Worm (Caenorhabditis elegans) whole organism, early embryonic: Measurements from ENCODE around the gene trpa-1.
"Not testable (repeated sequence)": the region's sequence is repeated elsewhere in the genome, so short reads cannot be mapped to it uniquely, and the experiment has no call there.

ENCODE experiments used
- B0310.2 ChIP-seq: sonication (generic microtip); optimal IDR thresholded peaks from 2 replicates; lab custom pipeline; 2016; ENCODE audit warnings: mild to moderate bottlenecking, missing genetic modification characterization, missing compliant biosample characterization
- F13C5.2 ChIP-seq: sonication (generic microtip); optimal IDR thresholded peaks from 2 replicates; lab custom pipeline; 2017; ENCODE audit warnings: mild to moderate bottlenecking, missing genetic modification characterization, inconsistent platforms, missing compliant biosample characterization
- aly-1 ChIP-seq: sonication (generic microtip); optimal IDR thresholded peaks from 2 replicates; lab custom pipeline; 2016; ENCODE audit warnings: missing genetic modification characterization, missing compliant biosample characterization
- ama-1 ChIP-seq: fragments of 150-350 bp; optimal IDR thresholded peaks from 2 replicates; lab custom pipeline; 2014
- ceh-13 ChIP-seq: fragments of 200-800 bp; sonication (Bioruptor generic); optimal IDR thresholded peaks from 2 replicates; lab custom pipeline; 2018; ENCODE audit warnings: mild to moderate bottlenecking, missing genetic modification characterization, missing compliant biosample characterization
- ceh-36 ChIP-seq: sonication (generic microtip); optimal IDR thresholded peaks from 2 replicates; lab custom pipeline; 2016; ENCODE audit warnings: missing genetic modification characterization, inconsistent platforms, missing compliant biosample characterization
- ets-7 ChIP-seq: sonication (generic microtip); optimal IDR thresholded peaks from 2 replicates; lab custom pipeline; 2016; ENCODE audit warnings: missing genotype, missing genetic modification characterization, missing compliant biosample characterization
- flt-1 ChIP-seq: fragments of 200-800 bp; sonication (Bioruptor generic); IDR thresholded peaks from 2 replicates; pipeline ENCODE4 v1.3.6; 2022; ENCODE audit warnings: missing genetic modification characterization, missing compliant biosample characterization
- hmbx-1 ChIP-seq: sonication (generic microtip); optimal IDR thresholded peaks from 2 replicates; lab custom pipeline; 2016; ENCODE audit warnings: mild to moderate bottlenecking, missing genetic modification characterization, missing compliant biosample characterization
- hmg-4 ChIP-seq: fragments of 200-800 bp; sonication (Bioruptor generic); optimal IDR thresholded peaks from 2 replicates; lab custom pipeline; 2018; ENCODE audit warnings: mild to moderate bottlenecking, missing genetic modification characterization, missing compliant biosample characterization
- hnd-1 ChIP-seq: sonication (generic microtip); optimal IDR thresholded peaks from 2 replicates; lab custom pipeline; 2016; ENCODE audit warnings: missing genetic modification characterization, missing compliant biosample characterization
- pes-1 ChIP-seq: fragments of 200-800 bp; sonication (Bioruptor generic); IDR thresholded peaks from 2 replicates; pipeline ENCODE4 v1.3.6; 2022; ENCODE audit warnings: missing genetic modification reagents, missing genetic modification characterization, missing compliant biosample characterization
- scrt-1 ChIP-seq: fragments of 200-800 bp; sonication (Bioruptor generic); IDR thresholded peaks from 2 replicates; pipeline ENCODE4 v1.3.6; 2022; ENCODE audit warnings: missing genetic modification characterization, missing compliant biosample characterization
- sea-1 ChIP-seq: fragments of 200-800 bp; sonication (Bioruptor generic); conservative IDR thresholded peaks from 2 replicates; pipeline ENCODE4 v1.3.6; 2022; ENCODE audit warnings: missing genetic modification characterization, missing compliant biosample characterization
- tbx-11 ChIP-seq: fragments of 200-800 bp; sonication (Bioruptor generic); IDR thresholded peaks from 2 replicates; pipeline ENCODE4 v1.3.6; 2022; ENCODE audit warnings: missing genetic modification characterization, missing compliant biosample characterization
- tbx-37 ChIP-seq: fragments of 200-800 bp; sonication (Bioruptor generic); conservative IDR thresholded peaks from 2 replicates; pipeline ENCODE4 v1.3.6; 2022; ENCODE audit warnings: missing genetic modification reagents, missing genetic modification characterization, missing compliant biosample characterization
- tra-4 ChIP-seq: sonication (generic microtip); optimal IDR thresholded peaks from 2 replicates; lab custom pipeline; 2017; ENCODE audit warnings: missing genetic modification characterization, missing compliant biosample characterization

trpa-1 gene

DNA sequence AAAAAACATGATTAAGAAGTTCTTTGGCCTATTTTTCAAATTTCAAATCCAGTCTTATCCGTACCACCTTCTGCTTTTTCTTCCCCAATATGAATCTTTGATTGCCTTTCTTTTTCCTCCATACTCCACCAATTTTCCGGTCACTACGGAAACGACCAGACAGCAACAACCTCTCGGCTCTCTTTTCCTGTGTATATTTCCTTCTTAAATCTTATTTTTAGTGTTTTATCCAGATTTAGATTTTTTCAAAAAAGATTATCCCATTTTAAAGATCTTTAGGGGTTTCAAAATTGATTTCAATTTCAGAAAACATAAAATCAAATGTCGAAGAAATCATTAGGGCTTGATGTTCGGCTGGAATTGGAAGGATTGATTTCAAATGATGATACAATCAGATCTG is at the start of gene trpa-1:
Gene trpa-1 (plus strand): TSS at position 301 of the 400 bp plus-strand sequence.
- TF ChIP-seq hmbx-1 (tag; lab: Kevin White, UChicago): no peak
- TF ChIP-seq F13C5.2: no peak
- no peak for TF ChIP-seq B0310.2 (tag; lab: Kevin White, UChicago)
- TF ChIP-seq tbx-11: no peak
- no peak for TF ChIP-seq hnd-1
- no peak for TF ChIP-seq ceh-36 (tag; lab: Kevin White, UChicago)
- no peak for TF ChIP-seq ama-1
- TF ChIP-seq hmg-4 (GFP tag; lab: Kevin White, UChicago): no peak
- no peak for TF ChIP-seq tbx-37 (GFP tag; lab: Robert Waterston, UW)
- no peak for TF ChIP-seq aly-1 (tag; lab: Kevin White, UChicago)
- TF ChIP-seq pes-1 (GFP tag; lab: Robert Waterston, UW): no peak
- no peak for TF ChIP-seq tra-4
- no peak for TF ChIP-seq ets-7
- no peak for TF ChIP-seq scrt-1 (GFP tag; lab: Robert Waterston, UW)

DNA sequence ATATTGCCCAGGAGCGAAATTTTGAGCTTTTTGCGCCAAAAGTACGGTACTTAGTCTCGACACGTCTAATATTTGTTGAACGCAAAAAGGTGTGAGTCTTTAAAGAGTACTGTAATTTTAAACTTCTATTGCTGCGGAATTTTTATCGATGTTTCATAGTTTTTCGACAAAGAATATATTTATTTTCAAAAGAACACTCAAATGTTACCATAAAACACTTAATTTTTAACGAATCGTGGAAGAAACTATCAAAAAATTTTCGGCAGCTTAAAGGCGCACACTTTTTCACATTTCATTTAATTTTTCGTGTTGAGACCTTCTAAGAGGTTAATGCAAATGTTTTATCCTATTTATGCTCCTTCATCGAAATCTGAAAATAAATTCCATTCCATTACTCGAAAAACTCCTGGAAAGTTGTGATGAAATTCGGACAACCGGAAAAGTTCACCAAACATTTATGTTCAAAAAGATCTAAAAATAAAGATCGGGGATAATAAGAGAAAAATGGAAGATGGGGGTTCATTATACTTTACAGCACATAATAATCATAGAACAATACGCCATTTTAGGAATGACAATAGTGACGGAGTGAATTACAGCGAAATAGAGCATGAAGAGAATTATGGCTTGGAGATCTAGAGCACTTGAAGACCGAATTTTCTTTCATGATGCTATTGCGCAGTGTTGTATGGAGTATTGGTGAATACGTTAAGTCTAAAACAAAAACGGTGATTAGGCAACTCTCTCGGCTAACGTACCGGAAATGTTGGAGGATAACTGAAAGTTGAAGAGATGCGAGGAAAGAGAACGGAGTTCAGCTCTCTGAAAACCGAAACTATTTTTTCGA is 44.0 kb upstream of the trpa-1 start:
- TF ChIP-seq ceh-36 (tag; lab: Kevin White, UChicago) (no peak), ama-1 (peak; percentile 41)

DNA sequence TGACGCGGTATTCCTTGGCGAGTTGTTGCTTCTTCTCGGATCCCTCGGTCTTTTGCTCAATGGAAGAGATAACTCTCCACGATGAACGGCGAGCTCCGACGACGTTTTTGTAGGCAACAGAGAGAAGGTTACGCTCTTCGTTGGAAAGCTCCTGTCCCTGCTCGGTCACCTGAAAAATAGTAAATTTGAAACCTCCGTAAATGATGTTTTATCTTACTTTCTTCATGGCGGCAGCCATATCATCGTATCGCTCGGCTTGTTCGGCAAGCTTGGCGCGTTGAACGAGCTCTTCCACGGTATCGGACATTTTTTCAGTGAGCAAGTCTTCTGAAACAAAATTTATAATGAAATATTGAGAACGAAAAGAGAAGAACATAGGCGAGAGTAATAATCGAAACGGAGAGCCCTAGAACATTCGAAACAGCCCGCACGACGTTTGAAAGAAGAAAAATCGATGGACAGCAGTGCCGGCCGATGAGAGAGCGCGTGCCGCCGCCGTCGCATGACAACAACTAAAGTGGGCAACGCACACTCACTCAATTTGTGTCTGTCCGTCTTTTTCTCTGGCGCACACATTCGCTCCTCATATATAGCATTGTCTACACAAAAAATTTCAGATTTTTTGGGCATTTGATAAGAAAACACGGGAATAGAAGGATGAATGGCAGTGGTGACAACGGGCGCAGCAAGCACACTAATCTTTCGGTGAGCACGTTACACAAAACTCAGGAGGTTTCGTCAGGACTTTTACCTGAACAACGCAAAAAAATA is 42.5 kb upstream of the trpa-1 start, which contains the start of the genes par-5 and M117.3:
Gene par-5 (minus strand): TSS at position 334 of the 771 bp plus-strand sequence.
Gene M117.3 (plus strand): TSS at position 616 of the 771 bp plus-strand sequence.
- peak; percentile 17; the same call in 1 of the 2 replicates for TF ChIP-seq tbx-11
- no peak for TF ChIP-seq ama-1
- no peak for TF ChIP-seq tbx-37 (GFP tag; lab: Robert Waterston, UW)
- TF ChIP-seq scrt-1 (GFP tag; lab: Robert Waterston, UW): no peak
- TF ChIP-seq F13C5.2: peak; percentile 52
- TF ChIP-seq sea-1: no peak
- no peak for TF ChIP-seq hnd-1
- no peak for TF ChIP-seq tra-4
- TF ChIP-seq hmbx-1 (tag; lab: Kevin White, UChicago): no peak

DNA sequence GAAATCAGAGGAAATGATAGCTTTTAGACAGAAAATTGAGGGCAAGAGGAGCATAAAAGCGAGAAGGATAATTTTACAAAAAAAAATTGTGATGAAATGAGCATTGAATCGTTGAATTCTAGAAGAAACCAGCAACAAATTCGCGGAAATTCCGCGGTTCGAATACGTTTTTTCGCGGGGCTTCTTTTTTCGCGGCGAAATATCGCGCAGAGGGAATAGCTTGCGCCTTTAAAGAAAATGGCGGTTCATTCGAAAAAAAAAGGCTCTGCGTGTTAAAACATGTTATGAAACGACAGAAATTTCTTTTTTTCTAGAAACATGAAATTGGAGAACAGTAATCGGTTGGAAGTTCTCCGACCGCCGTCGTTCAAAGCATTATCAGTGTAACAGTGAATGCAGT is 41.9 kb upstream of the trpa-1 start:
- no peak for TF ChIP-seq tbx-37 (GFP tag; lab: Robert Waterston, UW)
- no peak for TF ChIP-seq ets-7
- 0 out of 2 replicates have a peak, but pooled peaks have one; percentile 15 for TF ChIP-seq pes-1 (GFP tag; lab: Robert Waterston, UW)
- TF ChIP-seq F13C5.2: no peak

DNA sequence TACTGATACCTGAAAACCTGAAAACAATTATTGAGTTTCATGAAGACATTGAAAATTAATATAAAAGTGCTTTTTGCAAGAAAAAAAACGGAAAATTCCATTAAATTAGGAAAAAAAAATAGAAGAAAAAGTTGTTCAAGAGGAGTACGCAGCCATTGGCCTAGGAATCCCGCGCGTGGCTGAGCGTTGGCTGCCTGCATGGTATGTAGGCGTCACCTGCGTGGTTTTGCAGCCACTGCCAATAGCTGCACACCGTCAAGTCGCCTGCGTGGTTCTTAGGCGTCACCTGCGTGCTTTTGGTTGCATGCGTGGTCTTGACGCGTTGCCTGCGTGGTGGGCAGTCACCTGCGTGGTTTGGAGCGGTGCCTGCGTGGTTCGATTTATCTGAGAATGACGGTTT is 36.3 kb upstream of the trpa-1 start, which contains the start of gene M117.6:
Gene M117.6 (minus strand): TSS at position 101 of the 400 bp plus-strand sequence.
- TF ChIP-seq ets-7; ceh-36 (tag; lab: Kevin White, UChicago); pes-1 (GFP tag; lab: Robert Waterston, UW): not testable (repeated sequence)

DNA sequence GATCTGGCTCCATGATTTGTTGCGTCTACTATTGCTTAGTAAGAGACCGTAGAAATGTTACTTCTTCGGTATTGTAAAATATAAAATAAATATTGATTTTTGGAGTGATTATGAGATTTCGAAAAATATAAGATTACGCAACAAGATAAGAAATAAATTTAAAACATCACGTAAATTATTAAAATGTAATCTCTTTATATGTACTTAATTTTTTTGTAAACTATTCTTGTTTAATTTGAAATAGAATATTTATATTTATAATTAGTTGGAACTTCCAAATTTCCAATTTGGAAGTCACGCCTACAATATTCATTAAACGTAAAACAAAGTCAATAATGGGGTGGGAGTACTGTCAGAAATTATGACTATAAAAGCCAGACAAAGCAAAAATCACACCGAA is 30.9 kb upstream of the trpa-1 start, which contains the start of gene M117.4:
Gene M117.4 (minus strand): TSS at position 101 of the 400 bp plus-strand sequence.
- TF ChIP-seq tbx-11: no peak
- TF ChIP-seq F13C5.2: no peak
- no peak for TF ChIP-seq tra-4
- TF ChIP-seq hnd-1: no peak
- TF ChIP-seq hmg-4 (GFP tag; lab: Kevin White, UChicago): no peak
- TF ChIP-seq aly-1 (tag; lab: Kevin White, UChicago): no peak
- no peak for TF ChIP-seq ceh-13 (GFP tag; lab: Kevin White, UChicago)

DNA sequence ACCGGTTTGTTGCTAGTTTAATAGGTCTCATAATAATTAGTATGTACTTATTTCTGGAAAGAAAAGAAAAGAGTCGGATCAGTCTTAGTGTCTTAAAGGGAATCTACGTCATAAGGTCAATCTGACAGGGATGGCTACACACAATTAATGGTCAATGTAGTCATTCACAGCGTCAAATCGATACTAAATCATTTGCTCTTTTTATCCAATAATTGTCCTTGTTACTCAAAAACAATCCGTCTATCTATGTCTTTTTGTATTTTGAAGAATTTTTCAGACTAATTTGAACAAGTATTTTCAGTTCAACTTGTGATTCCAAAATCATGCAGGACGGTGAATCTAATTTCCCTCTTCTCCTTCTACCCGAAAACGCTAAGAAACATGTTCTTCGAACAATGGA is 25.7 kb upstream of the trpa-1 start, which contains the start of gene fbxb-3:
Gene fbxb-3 (plus strand): TSS at position 301 of the 400 bp plus-strand sequence.
- no peak for TF ChIP-seq flt-1 (GFP tag; lab: Robert Waterston, UW)

DNA sequence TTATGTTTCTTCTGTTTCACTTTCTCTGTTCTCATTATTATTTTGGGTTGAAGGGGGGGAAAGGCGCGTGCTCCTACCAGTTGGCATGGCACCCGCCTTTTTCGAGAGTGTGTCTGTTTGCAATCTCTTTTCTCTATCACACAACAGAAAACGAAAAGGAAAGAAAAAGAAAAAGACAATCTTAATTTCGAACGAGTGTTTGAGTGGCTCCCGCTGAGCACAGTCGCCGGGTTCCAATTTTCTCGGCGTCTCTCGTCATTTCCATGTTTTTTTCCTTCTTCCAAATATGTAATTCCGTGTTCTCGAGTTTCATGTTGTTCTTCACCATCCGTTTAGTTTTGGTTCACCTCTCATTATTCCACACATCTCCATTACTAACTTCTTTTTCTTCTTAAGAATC is 22.2 kb upstream of the trpa-1 start, which contains the start of gene F38H4.3:
Gene F38H4.3 (plus strand): TSS at position 301 of the 400 bp plus-strand sequence.
- TF ChIP-seq scrt-1 (GFP tag; lab: Robert Waterston, UW) (no peak), tbx-11 (no peak), sea-1 (no peak), ama-1 (no peak), ets-7 (no peak), ceh-36 (tag; lab: Kevin White, UChicago) (no peak), hmg-4 (GFP tag; lab: Kevin White, UChicago) (no peak), hnd-1 (no peak), F13C5.2 (no peak), B0310.2 (tag; lab: Kevin White, UChicago) (no peak)
